Fruit fly (Drosophila melanogaster) whole organism, prepupa: ENCODE results near the gene CG43707.

ENCODE experiments used
- Blimp-1 ChIP-seq: fragments of 200-800 bp; sonication (Bioruptor generic); optimal IDR thresholded peaks from 3 replicates; lab custom pipeline; 2017; ENCODE audit warnings: missing biosample characterization, missing genetic modification characterization, mild to moderate bottlenecking, moderate library complexity, missing genetic modification reagents
- CG10631 ChIP-seq: fragments of 200-800 bp; sonication (Bioruptor generic); optimal IDR thresholded peaks from 2 replicates; lab custom pipeline; 2016; ENCODE audit warnings: missing biosample characterization, missing genetic modification characterization
- CG10669 ChIP-seq: fragments of 200-800 bp; sonication (Bioruptor generic); optimal IDR thresholded peaks from 3 replicates; lab custom pipeline; 2018; ENCODE audit warnings: missing biosample characterization, mild to moderate bottlenecking, missing genetic modification characterization, moderate library complexity
- CG11294 ChIP-seq: fragments of 200-800 bp; sonication (Bioruptor generic); IDR thresholded peaks from 2 replicates; pipeline ENCODE4 v1.3.6; 2022; ENCODE audit warnings: missing biosample characterization, missing genetic modification characterization
- CG11762 ChIP-seq: fragments of 200-800 bp; sonication (Bioruptor generic); optimal IDR thresholded peaks from 3 replicates; lab custom pipeline; 2016; ENCODE audit warnings: missing biosample characterization, missing genetic modification characterization; ENCODE audit not compliant: insufficient read depth
- CG11902 ChIP-seq: fragments of 200-800 bp; sonication (Bioruptor generic); optimal IDR thresholded peaks from 3 replicates; lab custom pipeline; 2016; ENCODE audit warnings: missing biosample characterization, missing genetic modification characterization
- CG15336 ChIP-seq: fragments of 200-800 bp; sonication (Bioruptor generic); IDR thresholded peaks from 2 replicates; pipeline ENCODE4 v1.3.6; 2022; ENCODE audit warnings: missing biosample characterization, missing genetic modification characterization
- CG1621 ChIP-seq: fragments of 200-800 bp; sonication (Bioruptor generic); optimal IDR thresholded peaks from 3 replicates; lab custom pipeline; 2018; ENCODE audit warnings: missing biosample characterization, mild to moderate bottlenecking, missing genetic modification characterization
- CG16779 ChIP-seq: fragments of 200-800 bp; sonication (Bioruptor generic); optimal IDR thresholded peaks from 3 replicates; lab custom pipeline; 2017; ENCODE audit warnings: missing biosample characterization, mild to moderate bottlenecking, missing genetic modification characterization
- CG31627 ChIP-seq: fragments of 200-800 bp; sonication (Bioruptor generic); optimal IDR thresholded peaks from 3 replicates; lab custom pipeline; 2016; ENCODE audit warnings: missing biosample characterization, missing genetic modification characterization
- CG32006 ChIP-seq: fragments of 200-800 bp; sonication (Bioruptor generic); optimal IDR thresholded peaks from 3 replicates; lab custom pipeline; 2017; ENCODE audit warnings: missing biosample characterization, mild to moderate bottlenecking, missing genetic modification characterization
- CG34406 ChIP-seq: fragments of 200-800 bp; sonication (Bioruptor generic); optimal IDR thresholded peaks from 3 replicates; lab custom pipeline; 2016; ENCODE audit warnings: missing biosample characterization, missing genetic modification characterization
- CG4318 ChIP-seq: fragments of 200-800 bp; sonication (Bioruptor generic); optimal IDR thresholded peaks from 3 replicates; lab custom pipeline; 2017; ENCODE audit warnings: missing biosample characterization, mild to moderate bottlenecking, missing genetic modification characterization
- CG6276 ChIP-seq: fragments of 200-800 bp; sonication (Bioruptor generic); optimal IDR thresholded peaks from 2 replicates; lab custom pipeline; 2017; ENCODE audit warnings: missing biosample characterization, mild to moderate bottlenecking, missing genetic modification characterization
- CG6808 ChIP-seq: fragments of 200-800 bp; sonication (Bioruptor generic); optimal IDR thresholded peaks from 3 replicates; lab custom pipeline; 2017; ENCODE audit warnings: missing biosample characterization, missing genetic modification characterization, mild to moderate bottlenecking, moderate library complexity, missing genetic modification reagents
- CG6854 ChIP-seq: fragments of 200-800 bp; sonication (Bioruptor generic); optimal IDR thresholded peaks from 2 replicates; lab custom pipeline; 2017; ENCODE audit warnings: missing biosample characterization, mild to moderate bottlenecking, missing genetic modification characterization
- CG7368 ChIP-seq: fragments of 200-800 bp; sonication (Bioruptor generic); optimal IDR thresholded peaks from 3 replicates; lab custom pipeline; 2016; ENCODE audit warnings: missing biosample characterization, missing genetic modification characterization
- CG8119 ChIP-seq: fragments of 200-800 bp; sonication (Bioruptor generic); IDR thresholded peaks from 3 replicates; pipeline ENCODE4 v1.3.6; 2022; ENCODE audit warnings: missing biosample characterization, missing genetic modification characterization
- CG8319 ChIP-seq: fragments of 200-800 bp; sonication (Bioruptor generic); optimal IDR thresholded peaks from 3 replicates; lab custom pipeline; 2016; ENCODE audit warnings: missing biosample characterization, missing genetic modification characterization
- CG8632 ChIP-seq: fragments of 200-800 bp; sonication (Bioruptor generic); optimal IDR thresholded peaks from 3 replicates; lab custom pipeline; 2016; ENCODE audit warnings: missing biosample characterization, missing genetic modification characterization
- Eip75B ChIP-seq: fragments of 200-800 bp; sonication (Bioruptor generic); optimal IDR thresholded peaks from 3 replicates; lab custom pipeline; 2016; ENCODE audit warnings: missing biosample characterization, missing genetic modification characterization
- Eip78C ChIP-seq: fragments of 200-800 bp; sonication (Bioruptor generic); peaks from one replicate; lab custom pipeline; 2016; ENCODE audit warnings: missing biosample characterization, missing genetic modification characterization
- Eip93F ChIP-seq: fragments of 200-800 bp; sonication (Bioruptor generic); optimal IDR thresholded peaks from 2 replicates; lab custom pipeline; 2016; ENCODE audit warnings: missing biosample characterization, mild to moderate bottlenecking, missing genetic modification characterization
- Ets21C ChIP-seq: fragments of 200-800 bp; sonication (Bioruptor generic); optimal IDR thresholded peaks from 3 replicates; lab custom pipeline; 2016; ENCODE audit warnings: missing biosample characterization, missing genetic modification characterization
- Ets96B ChIP-seq: fragments of 200-800 bp; optimal IDR thresholded peaks from 2 replicates; lab custom pipeline; 2019; ENCODE audit warnings: missing biosample characterization, mild to moderate bottlenecking, missing genetic modification characterization, moderate library complexity
- Gug ChIP-seq: fragments of 200-800 bp; sonication (Bioruptor generic); IDR thresholded peaks from 2 replicates; pipeline ENCODE4 v1.3.6; 2022; ENCODE audit warnings: missing biosample characterization, missing genetic modification characterization
- Hr38 ChIP-seq: sonication (Bioruptor generic); optimal IDR thresholded peaks from 2 replicates; lab custom pipeline; 2016; ENCODE audit warnings: missing biosample characterization, missing genetic modification characterization
- Hr39 ChIP-seq: fragments of 200-800 bp; sonication (Bioruptor generic); optimal IDR thresholded peaks from 2 replicates; lab custom pipeline; 2016; ENCODE audit warnings: missing biosample characterization, missing genetic modification characterization
- Lpt ChIP-seq: fragments of 200-800 bp; sonication (Bioruptor generic); optimal IDR thresholded peaks from 3 replicates; lab custom pipeline; 2016; ENCODE audit warnings: missing biosample characterization, missing genetic modification characterization
- Met ChIP-seq: fragments of 200-800 bp; sonication (Bioruptor generic); optimal IDR thresholded peaks from 3 replicates; lab custom pipeline; 2016; ENCODE audit warnings: missing biosample characterization, missing genetic modification characterization
- OdsH ChIP-seq: fragments of 200-800 bp; sonication (Bioruptor generic); optimal IDR thresholded peaks from 3 replicates; lab custom pipeline; 2016; ENCODE audit warnings: missing biosample characterization, missing genetic modification characterization
- Smox ChIP-seq: fragments of 200-800 bp; sonication (Bioruptor generic); optimal IDR thresholded peaks from 3 replicates; lab custom pipeline; 2016; ENCODE audit warnings: missing biosample characterization, missing genetic modification characterization
- Sox102F ChIP-seq: fragments of 200-800 bp; sonication (Bioruptor generic); optimal IDR thresholded peaks from 2 replicates; lab custom pipeline; 2016; ENCODE audit warnings: missing biosample characterization, mild to moderate bottlenecking, missing genetic modification characterization
- Sox14 ChIP-seq: fragments of 200-800 bp; sonication (Bioruptor generic); optimal IDR thresholded peaks from 3 replicates; lab custom pipeline; 2016; ENCODE audit warnings: missing biosample characterization, missing genetic modification characterization
- Sox15 ChIP-seq: fragments of 200-800 bp; sonication (Bioruptor generic); optimal IDR thresholded peaks from 3 replicates; lab custom pipeline; 2016; ENCODE audit warnings: missing biosample characterization, missing genetic modification characterization
- cyc ChIP-seq: fragments of 200-800 bp; sonication (Bioruptor generic); optimal IDR thresholded peaks from 3 replicates; lab custom pipeline; 2016; ENCODE audit warnings: missing biosample characterization, missing genetic modification characterization
- dsx ChIP-seq: fragments of 200-800 bp; optimal IDR thresholded peaks from 3 replicates; lab custom pipeline; 2019; ENCODE audit warnings: missing biosample characterization, mild to moderate bottlenecking, missing genetic modification characterization, moderate library complexity; ENCODE audit not compliant: poor library complexity, severe bottlenecking
- eg ChIP-seq: fragments of 200-800 bp; sonication (Bioruptor generic); IDR thresholded peaks from 3 replicates; pipeline ENCODE4 v1.3.6; 2022; ENCODE audit warnings: missing biosample characterization, missing genetic modification characterization
- esn ChIP-seq: fragments of 200-800 bp; sonication (Bioruptor generic); optimal IDR thresholded peaks from 2 replicates; lab custom pipeline; 2016; ENCODE audit warnings: missing biosample characterization, mild to moderate bottlenecking, missing genetic modification characterization, moderate library complexity
- fd59A ChIP-seq: fragments of 200-800 bp; sonication (Bioruptor generic); optimal IDR thresholded peaks from 2 replicates; lab custom pipeline; 2017; ENCODE audit warnings: missing biosample characterization, mild to moderate bottlenecking, missing genetic modification characterization, missing genetic modification reagents
- fd85E ChIP-seq: fragments of 200-800 bp; sonication (Bioruptor generic); optimal IDR thresholded peaks from 3 replicates; lab custom pipeline; 2016; ENCODE audit warnings: missing biosample characterization, missing genetic modification characterization
- net ChIP-seq: fragments of 200-800 bp; sonication (Bioruptor generic); optimal IDR thresholded peaks from 3 replicates; lab custom pipeline; 2016; ENCODE audit warnings: missing biosample characterization, missing genetic modification characterization
- pdm3 ChIP-seq: fragments of 200-800 bp; sonication (Bioruptor generic); optimal IDR thresholded peaks from 3 replicates; lab custom pipeline; 2016; ENCODE audit warnings: missing biosample characterization, missing genetic modification characterization
- salr ChIP-seq, 2 experiments: fragments of 200-800 bp; sonication (Bioruptor generic); optimal IDR thresholded peaks; 3 replicates each; lab custom pipeline; 2016 to 2018; ENCODE audit warnings: missing biosample characterization in 2 of 2, missing genetic modification characterization in 2 of 2, mild to moderate bottlenecking in 1 of 2
- svp ChIP-seq: fragments of 200-800 bp; sonication (Bioruptor generic); peaks from one replicate; lab custom pipeline; 2016; ENCODE audit warnings: missing biosample characterization, missing genetic modification characterization
- topi ChIP-seq: fragments of 200-800 bp; sonication (Bioruptor generic); optimal IDR thresholded peaks from 3 replicates; lab custom pipeline; 2016; ENCODE audit warnings: missing biosample characterization, missing genetic modification characterization
- vri ChIP-seq: fragments of 200-800 bp; sonication (Bioruptor generic); optimal IDR thresholded peaks from 3 replicates; lab custom pipeline; 2016; ENCODE audit warnings: missing biosample characterization, mild to moderate bottlenecking, missing genetic modification characterization

The CG43707 gene

DNA sequence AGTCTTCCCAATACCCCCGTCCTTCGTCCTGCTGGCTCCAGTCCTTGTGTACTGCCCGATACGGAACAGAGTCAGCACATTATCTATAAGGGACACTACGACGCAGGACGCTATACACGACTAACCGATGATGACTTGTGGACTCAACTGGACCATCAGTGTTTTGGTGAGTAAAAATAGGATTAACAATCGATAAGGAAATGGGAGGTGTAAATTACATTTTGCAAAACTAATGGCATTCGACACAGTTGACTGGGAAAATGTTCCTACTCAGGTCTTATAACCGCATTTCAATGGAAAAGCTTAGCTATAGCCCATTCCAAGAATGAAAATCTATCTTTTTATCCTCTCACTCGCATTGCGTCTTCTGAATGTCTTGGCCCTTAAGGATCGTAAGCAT is 8.1 kb downstream of the CG43707 start, which contains the start of gene CG43703:
CG43703 (plus strand) TSS at position 301 of the 400 bp plus-strand sequence.
- TF ChIP-seq Smox (GFP tag; lab: Kevin White, UChicago), result no peak
- TF ChIP-seq topi (GFP tag; lab: Kevin White, UChicago), result no peak
- no peak for TF ChIP-seq OdsH (GFP tag; lab: Kevin White, UChicago)
- TF ChIP-seq CG11294 (GFP tag; lab: Robert Waterston, UW), result no peak
- TF ChIP-seq fd59A (GFP tag; lab: Kevin White, UChicago), result no peak
- TF ChIP-seq CG10631, result no peak
- no peak for TF ChIP-seq vri
- no peak for TF ChIP-seq CG31627
- no peak for TF ChIP-seq esn (GFP tag; lab: Kevin White, UChicago)
- TF ChIP-seq Lpt, result no peak
- no peak for TF ChIP-seq CG4318
- no peak for TF ChIP-seq CG6276 (GFP tag; lab: Kevin White, UChicago)
- TF ChIP-seq Ets96B, result no peak

dm6 chr2L:3769718-3770461 is 12.8 kb downstream of the CG43707 start:
- TF ChIP-seq OdsH (GFP tag; lab: Kevin White, UChicago) (peak; percentile 78), CG1621 (tag; lab: Kevin White, UChicago) (peak; percentile 33), CG34406 (GFP tag; lab: Kevin White, UChicago) (peak; percentile 75), Eip75B (peak; percentile 45), CG7368 (GFP tag; lab: Kevin White, UChicago) (no peak), fd85E (GFP tag; lab: Kevin White, UChicago) (peak; percentile 29), Eip93F (no peak), Sox102F (GFP tag; lab: Kevin White, UChicago) (no peak), fd59A (GFP tag; lab: Kevin White, UChicago) (peak; percentile 28), topi (GFP tag; lab: Kevin White, UChicago) (peak; percentile 35), CG31627 (no peak), Ets21C (no peak), CG4318 (no peak), Hr38 (no peak), svp (GFP tag; lab: Kevin White, UChicago) (peak; percentile 73), dsx (peak; percentile 79), Ets96B (peak; percentile 80), net (GFP tag; lab: Kevin White, UChicago) (peak; percentile 74), CG6808 (GFP tag; lab: Kevin White, UChicago) (peak; percentile 69), Gug (GFP tag; lab: Robert Waterston, UW) (no peak), CG11902 (GFP tag; lab: Kevin White, UChicago) (peak; percentile 1), CG8319 (GFP tag; lab: Kevin White, UChicago) (peak; percentile 39), CG10669 (peak; percentile 62), esn (GFP tag; lab: Kevin White, UChicago) (peak; percentile 70), CG32006 (GFP tag; lab: Kevin White, UChicago) (peak; percentile 73), CG8632 (GFP tag; lab: Kevin White, UChicago) (peak; percentile 73), vri (no peak), CG15336 (GFP tag; lab: Robert Waterston, UW) (peak; percentile 80), CG16779 (peak; percentile 36), CG10631 (peak; percentile 78), pdm3 (GFP tag; lab: Kevin White, UChicago) (peak; percentile 36), Smox (GFP tag; lab: Kevin White, UChicago) (peak; percentile 40), Sox14 (GFP tag; lab: Kevin White, UChicago) (no peak), Met (peak; percentile 48), CG6854 (no peak), Eip78C (GFP tag; lab: Kevin White, UChicago) (peak; percentile 90), Lpt (peak; percentile 54), Hr39 (no peak), Blimp-1 (peak; percentile 5), salr (GFP tag; optimal IDR thresholded peaks at IDR 0.05; lab: Kevin White, UChicago) (peak in 1 of 2 experiments; percentile 66), Sox15 (GFP tag; lab: Kevin White, UChicago) (peak; percentile 23), eg (GFP tag; lab: Robert Waterston, UW) (peak; percentile 21; the same call in 1 of the 3 replicates), cyc (GFP tag; lab: Kevin White, UChicago) (no peak), CG8119 (GFP tag; lab: Robert Waterston, UW) (peak; percentile 87), CG6276 (GFP tag; lab: Kevin White, UChicago) (peak; percentile 62), CG11762 (GFP tag; lab: Kevin White, UChicago) (peak; percentile 71)
